Worm (Caenorhabditis elegans) whole organism, early embryonic: ENCODE data around the gene clec-20.

ENCODE experiments used
- F13C5.2 ChIP-seq: sonication (generic microtip); optimal IDR thresholded peaks from 2 replicates; lab custom pipeline; 2017; ENCODE audit warnings: mild to moderate bottlenecking, missing genetic modification characterization, inconsistent platforms, missing compliant biosample characterization
- aly-1 ChIP-seq: sonication (generic microtip); optimal IDR thresholded peaks from 2 replicates; lab custom pipeline; 2016; ENCODE audit warnings: missing genetic modification characterization, missing compliant biosample characterization
- ama-1 ChIP-seq: fragments of 150-350 bp; optimal IDR thresholded peaks from 2 replicates; lab custom pipeline; 2014
- flt-1 ChIP-seq: fragments of 200-800 bp; sonication (Bioruptor generic); IDR thresholded peaks from 2 replicates; pipeline ENCODE4 v1.3.6; 2022; ENCODE audit warnings: missing genetic modification characterization, missing compliant biosample characterization
- hmbx-1 ChIP-seq: sonication (generic microtip); optimal IDR thresholded peaks from 2 replicates; lab custom pipeline; 2016; ENCODE audit warnings: mild to moderate bottlenecking, missing genetic modification characterization, missing compliant biosample characterization
- hmg-4 ChIP-seq: fragments of 200-800 bp; sonication (Bioruptor generic); optimal IDR thresholded peaks from 2 replicates; lab custom pipeline; 2018; ENCODE audit warnings: mild to moderate bottlenecking, missing genetic modification characterization, missing compliant biosample characterization
- hnd-1 ChIP-seq: sonication (generic microtip); optimal IDR thresholded peaks from 2 replicates; lab custom pipeline; 2016; ENCODE audit warnings: missing genetic modification characterization, missing compliant biosample characterization
- pes-1 ChIP-seq: fragments of 200-800 bp; sonication (Bioruptor generic); IDR thresholded peaks from 2 replicates; pipeline ENCODE4 v1.3.6; 2022; ENCODE audit warnings: missing genetic modification reagents, missing genetic modification characterization, missing compliant biosample characterization
- scrt-1 ChIP-seq: fragments of 200-800 bp; sonication (Bioruptor generic); IDR thresholded peaks from 2 replicates; pipeline ENCODE4 v1.3.6; 2022; ENCODE audit warnings: missing genetic modification characterization, missing compliant biosample characterization
- sea-1 ChIP-seq: fragments of 200-800 bp; sonication (Bioruptor generic); conservative IDR thresholded peaks from 2 replicates; pipeline ENCODE4 v1.3.6; 2022; ENCODE audit warnings: missing genetic modification characterization, missing compliant biosample characterization
- tbx-11 ChIP-seq: fragments of 200-800 bp; sonication (Bioruptor generic); IDR thresholded peaks from 2 replicates; pipeline ENCODE4 v1.3.6; 2022; ENCODE audit warnings: missing genetic modification characterization, missing compliant biosample characterization
- tra-4 ChIP-seq: sonication (generic microtip); optimal IDR thresholded peaks from 2 replicates; lab custom pipeline; 2017; ENCODE audit warnings: missing genetic modification characterization, missing compliant biosample characterization

- TF ChIP-seq scrt-1 = no peak
- TF ChIP-seq ama-1 = no peak
- no peak for TF ChIP-seq sea-1 (GFP tag; lab: Robert Waterston, UW)
- no peak for TF ChIP-seq flt-1
- no peak for TF ChIP-seq tbx-11 (GFP tag; lab: Robert Waterston, UW)
- no peak for TF ChIP-seq F13C5.2
- TF ChIP-seq hnd-1 (tag; lab: Kevin White, UChicago) = no peak
- TF ChIP-seq hmbx-1 = no peak
- no peak for TF ChIP-seq aly-1 (tag; lab: Kevin White, UChicago)
- TF ChIP-seq pes-1 (GFP tag; lab: Robert Waterston, UW) = no peak
- TF ChIP-seq tra-4 = no peak
- no peak for TF ChIP-seq hmg-4 (GFP tag; lab: Kevin White, UChicago)
These were observed 5.2 kb downstream of the clec-20 start, which contains the start of gene T07H3.7 for ce11 chrII:1589845-1590244.
